Worm (Caenorhabditis elegans) whole organism, midembryonic: ENCODE measurements around the gene kin-36.

ENCODE experiments used
- T22C8.4 ChIP-seq: fragments of 200-800 bp; sonication (Bioruptor generic); IDR thresholded peaks from 2 replicates; pipeline ENCODE4 v1.3.6; 2022; ENCODE audit warnings: missing genetic modification characterization, missing compliant biosample characterization
- cog-1 ChIP-seq: sonication (generic microtip); optimal IDR thresholded peaks from 2 replicates; lab custom pipeline; 2016; ENCODE audit warnings: missing genetic modification characterization, missing compliant biosample characterization
- flt-1 ChIP-seq: fragments of 200-800 bp; sonication (Bioruptor generic); IDR thresholded peaks from 2 replicates; pipeline ENCODE4 v1.3.6; 2022; ENCODE audit warnings: missing genetic modification characterization, missing compliant biosample characterization
- klf-2 ChIP-seq: fragments of 200-800 bp; sonication (Bioruptor generic); conservative IDR thresholded peaks from 2 replicates; pipeline ENCODE4 v1.3.6; 2022; ENCODE audit warnings: missing genetic modification reagents, missing genetic modification characterization, missing compliant biosample characterization
- med-1 ChIP-seq: sonication (generic microtip); optimal IDR thresholded peaks from 2 replicates; lab custom pipeline; 2017; ENCODE audit warnings: missing genetic modification characterization, mild to moderate bottlenecking, missing compliant biosample characterization, antibody characterized with exemption, missing genetic modification reagents; ENCODE audit not compliant: insufficient read depth
- ref-1 ChIP-seq: fragments of 200-800 bp; sonication (Bioruptor generic); conservative IDR thresholded peaks from 2 replicates; pipeline ENCODE4 v1.3.6; 2022; ENCODE audit warnings: missing genetic modification reagents, missing genetic modification characterization, missing compliant biosample characterization
- tab-1 ChIP-seq: fragments of 200-800 bp; sonication (Bioruptor generic); IDR thresholded peaks from 2 replicates; pipeline ENCODE4 v1.3.6; 2022; ENCODE audit warnings: missing genetic modification characterization, missing compliant biosample characterization
- ztf-23 ChIP-seq: fragments of 200-800 bp; sonication (Bioruptor generic); IDR thresholded peaks from 2 replicates; pipeline ENCODE4 v1.3.6; 2022; ENCODE audit warnings: missing genetic modification reagents, missing genetic modification characterization, missing compliant biosample characterization
- ztf-29 ChIP-seq: fragments of 200-800 bp; sonication (Bioruptor generic); IDR thresholded peaks from 2 replicates; pipeline ENCODE4 v1.3.6; 2022; ENCODE audit warnings: missing genetic modification reagents, missing genetic modification characterization, missing compliant biosample characterization

Gene kin-36

ce11 chrIV:4665079-4665478, 13.7 kb upstream of the kin-36 start, which contains the start of gene F29B9.1:
Gene F29B9.1, plus strand, starts transcription at chrIV:4665379.
- TF ChIP-seq cog-1 = no peak
- TF ChIP-seq ztf-23 = no peak
- no peak for TF ChIP-seq flt-1 (GFP tag; lab: Robert Waterston, UW)
- TF ChIP-seq klf-2 (GFP tag; lab: Robert Waterston, UW) = no peak
- no peak for TF ChIP-seq ztf-29 (GFP tag; lab: Robert Waterston, UW)
- no peak for TF ChIP-seq ref-1 (GFP tag; lab: Robert Waterston, UW)
- TF ChIP-seq med-1 (GFP tag; lab: Kevin White, UChicago) = no peak
- TF ChIP-seq tab-1 (GFP tag; lab: Robert Waterston, UW) = no peak
- TF ChIP-seq T22C8.4 (GFP tag; lab: Robert Waterston, UW) = no peak

DNA sequence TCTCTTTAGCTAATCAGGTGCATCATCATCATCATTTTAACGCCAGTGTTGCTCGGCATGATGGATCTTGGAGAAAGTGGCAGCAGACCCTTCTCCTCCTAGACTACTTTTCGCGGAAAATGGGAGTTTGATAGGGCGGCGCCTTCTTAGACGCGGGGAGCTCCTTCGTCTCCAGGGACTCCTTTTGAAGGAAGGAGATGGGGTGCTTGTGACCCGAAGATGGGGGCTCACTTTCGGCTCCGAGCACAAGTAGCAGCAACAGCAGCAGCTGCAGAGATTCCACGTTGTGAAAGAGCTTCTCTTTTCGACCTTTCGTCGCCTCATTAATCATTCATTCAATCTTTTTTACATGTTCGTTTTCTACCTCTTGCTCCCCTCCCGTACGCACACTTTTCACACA, 11.4 kb upstream of the kin-36 start:
- no peak for TF ChIP-seq ref-1 (GFP tag; lab: Robert Waterston, UW)
- no peak for TF ChIP-seq klf-2 (GFP tag; lab: Robert Waterston, UW)
- TF ChIP-seq T22C8.4 (GFP tag; lab: Robert Waterston, UW) = no peak
- no peak for TF ChIP-seq flt-1 (GFP tag; lab: Robert Waterston, UW)
- no peak for TF ChIP-seq ztf-29 (GFP tag; lab: Robert Waterston, UW)
- no peak for TF ChIP-seq tab-1 (GFP tag; lab: Robert Waterston, UW)

DNA sequence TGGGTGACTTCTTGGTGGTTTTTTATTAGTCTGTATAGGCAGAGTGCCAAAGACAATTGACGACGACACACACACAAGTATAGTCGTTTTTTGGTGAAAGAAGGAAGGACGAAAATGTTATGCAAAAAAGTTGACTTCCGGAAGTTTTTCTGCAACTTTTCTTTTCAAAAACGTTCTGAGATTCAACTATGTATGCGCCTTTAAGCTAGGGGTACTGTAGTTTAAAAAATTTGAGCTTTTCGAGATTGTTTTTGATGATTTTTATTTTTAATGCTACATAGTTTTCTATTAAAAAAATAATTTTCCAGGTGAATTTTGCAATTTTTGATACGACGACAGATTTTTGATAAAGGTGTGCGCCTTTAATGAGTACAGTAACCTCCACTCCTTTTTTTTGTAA, 11.0 kb upstream of the kin-36 start:
- TF ChIP-seq T22C8.4 (GFP tag; lab: Robert Waterston, UW) (no peak), med-1 (GFP tag; lab: Kevin White, UChicago) (no peak), ztf-29 (GFP tag; lab: Robert Waterston, UW) (no peak), cog-1 (no peak), flt-1 (GFP tag; lab: Robert Waterston, UW) (no peak), ref-1 (GFP tag; lab: Robert Waterston, UW) (no peak), tab-1 (GFP tag; lab: Robert Waterston, UW) (no peak), ztf-23 (no peak), klf-2 (GFP tag; lab: Robert Waterston, UW) (no peak)

DNA sequence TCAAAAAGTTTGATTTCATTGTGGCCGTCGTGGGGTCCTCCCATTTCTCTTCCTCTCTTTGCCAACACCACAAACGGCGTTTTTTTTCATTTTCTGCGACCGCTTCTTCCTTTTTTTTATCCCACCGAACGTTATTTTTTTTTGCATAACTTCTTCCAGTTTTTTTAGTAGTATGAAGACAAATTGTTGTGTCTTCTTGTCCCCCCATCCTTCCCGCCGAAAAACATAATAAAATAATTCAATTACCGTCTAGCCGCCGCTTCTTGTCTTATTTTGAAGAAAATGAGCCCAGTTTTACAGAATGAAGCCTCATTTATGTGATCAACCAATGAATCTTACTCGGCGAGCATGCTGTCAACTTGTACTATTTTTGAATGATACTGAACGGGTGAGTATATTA, 9.6 kb upstream of the kin-36 start, which contains the start of gene F29B9.12:
TSS of gene F29B9.12 (plus strand) at position 301 of the 400 bp plus-strand sequence.
- TF ChIP-seq flt-1 (GFP tag; lab: Robert Waterston, UW) (no peak), ztf-29 (GFP tag; lab: Robert Waterston, UW) (no peak)

DNA sequence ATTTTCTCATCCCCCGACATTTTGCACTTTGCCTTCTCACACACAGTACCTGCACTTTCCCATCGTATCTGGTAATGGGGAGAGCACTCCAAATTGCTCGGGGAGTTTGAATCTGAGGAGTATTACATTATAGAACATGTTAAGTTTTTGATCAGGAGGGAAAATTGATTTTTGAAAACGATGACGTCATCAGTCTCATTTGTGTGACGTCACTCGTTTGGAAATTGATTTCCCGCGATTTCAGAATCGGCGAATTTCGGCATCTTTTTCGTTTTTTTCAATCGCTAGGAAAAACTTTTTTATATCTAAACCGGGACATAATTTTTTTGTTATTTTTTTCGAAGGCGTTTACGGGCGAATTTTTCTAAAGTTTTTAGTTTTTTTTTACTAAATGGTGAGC, 5.5 kb upstream of the kin-36 start:
- TF ChIP-seq cog-1 (no peak), flt-1 (GFP tag; lab: Robert Waterston, UW) (no peak), med-1 (GFP tag; lab: Kevin White, UChicago) (no peak), ztf-29 (GFP tag; lab: Robert Waterston, UW) (no peak), tab-1 (GFP tag; lab: Robert Waterston, UW) (no peak), ref-1 (GFP tag; lab: Robert Waterston, UW) (no peak), T22C8.4 (GFP tag; lab: Robert Waterston, UW) (no peak), ztf-23 (no peak), klf-2 (GFP tag; lab: Robert Waterston, UW) (no peak)

- TF ChIP-seq klf-2 (GFP tag; lab: Robert Waterston, UW) (no peak), ztf-29 (GFP tag; lab: Robert Waterston, UW) (no peak), ref-1 (GFP tag; lab: Robert Waterston, UW) (no peak), T22C8.4 (GFP tag; lab: Robert Waterston, UW) (no peak), tab-1 (GFP tag; lab: Robert Waterston, UW) (no peak), med-1 (GFP tag; lab: Kevin White, UChicago) (no peak)
Measured at ce11 chrIV:4674322-4674721, 4.5 kb upstream of the kin-36 start.

- TF ChIP-seq ref-1 (GFP tag; lab: Robert Waterston, UW) = no peak
- no peak for TF ChIP-seq ztf-23
Measured at ce11 chrIV:4683149-4683548, 4.3 kb downstream of the kin-36 start.

DNA sequence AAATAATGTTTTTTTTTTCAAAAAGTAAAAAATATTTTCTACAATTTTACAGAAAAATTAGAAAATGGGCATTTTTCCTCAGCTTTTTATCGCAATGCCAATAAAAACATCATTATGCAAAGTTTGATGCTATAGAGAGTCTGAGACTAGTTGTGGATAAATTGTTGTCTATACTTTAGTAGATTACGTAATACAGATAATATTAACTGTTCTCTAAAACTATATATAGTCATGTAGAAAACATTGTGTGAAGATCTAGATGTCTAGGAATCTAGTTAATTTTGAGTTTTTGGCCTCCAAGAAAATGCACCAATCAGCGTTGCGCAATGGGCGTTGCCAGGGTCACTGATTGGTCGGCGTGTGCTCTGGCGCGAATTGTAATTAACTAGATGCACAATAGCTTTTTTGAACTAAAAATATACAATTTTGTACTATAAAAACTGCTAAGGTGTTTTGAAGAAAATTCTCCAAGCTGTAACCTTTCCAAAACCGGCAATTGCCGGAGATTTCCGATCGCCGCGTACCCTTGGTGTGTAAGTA, 7.5 kb downstream of the kin-36 start:
- TF ChIP-seq flt-1 (GFP tag; lab: Robert Waterston, UW) (no peak), med-1 (GFP tag; lab: Kevin White, UChicago) (no peak), ztf-23 (no peak), klf-2 (GFP tag; lab: Robert Waterston, UW) (no peak), ref-1 (GFP tag; lab: Robert Waterston, UW) (no peak), tab-1 (GFP tag; lab: Robert Waterston, UW) (no peak), ztf-29 (GFP tag; lab: Robert Waterston, UW) (no peak), T22C8.4 (GFP tag; lab: Robert Waterston, UW) (no peak), cog-1 (no peak)

DNA sequence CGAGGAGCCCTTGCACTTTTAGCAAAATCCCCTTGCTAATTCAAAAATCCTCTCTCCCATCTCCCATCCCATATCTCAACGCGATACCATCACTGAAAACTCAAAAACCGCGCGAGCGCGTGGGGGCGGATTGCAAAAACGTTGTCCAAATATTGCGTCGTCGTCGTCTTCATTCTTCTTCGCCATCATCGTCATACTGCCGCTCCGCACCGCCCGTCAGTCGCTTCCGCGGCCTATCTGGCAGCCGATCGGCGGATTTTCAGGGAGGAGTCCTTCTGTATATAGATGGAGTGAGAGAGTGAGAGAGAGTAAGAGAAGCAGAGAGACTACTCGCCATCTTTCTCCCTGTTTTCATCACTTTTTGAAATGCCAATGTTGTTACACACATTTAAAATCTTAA, 8.1 kb downstream of the kin-36 start:
- TF ChIP-seq T22C8.4 (GFP tag; lab: Robert Waterston, UW) (no peak), ztf-29 (GFP tag; lab: Robert Waterston, UW) (no peak)

ce11 chrIV:4688221-4688620, 9.4 kb downstream of the kin-36 start, which contains the start of gene bus-4:
Gene bus-4, plus strand, starts transcription at chrIV:4688269.
- TF ChIP-seq ref-1 (GFP tag; lab: Robert Waterston, UW) = no peak
- TF ChIP-seq flt-1 (GFP tag; lab: Robert Waterston, UW) = no peak
- no peak for TF ChIP-seq ztf-29 (GFP tag; lab: Robert Waterston, UW)
- no peak for TF ChIP-seq tab-1 (GFP tag; lab: Robert Waterston, UW)
- TF ChIP-seq ztf-23 = no peak
- TF ChIP-seq med-1 (GFP tag; lab: Kevin White, UChicago) = no peak
- TF ChIP-seq T22C8.4 (GFP tag; lab: Robert Waterston, UW) = no peak
